Fruit fly (Drosophila melanogaster) whole organism, pupa: ENCODE results near the gene rempA.

Experiments used
- CG10348 ChIP-seq: fragments of 200-800 bp; sonication (Bioruptor generic); IDR thresholded peaks from 2 replicates; pipeline ENCODE4 v1.3.6; 2022; ENCODE audit warnings: missing biosample characterization, missing genetic modification characterization
- CG13204 ChIP-seq: fragments of 200-800 bp; sonication (Bioruptor generic); optimal IDR thresholded peaks from 2 replicates; lab custom pipeline; 2018; ENCODE audit warnings: missing biosample characterization, mild to moderate bottlenecking, missing genetic modification characterization, moderate library complexity
- gl ChIP-seq: fragments of 200-800 bp; sonication (Bioruptor generic); optimal IDR thresholded peaks from 2 replicates; lab custom pipeline; 2018; ENCODE audit warnings: missing biosample characterization, mild to moderate bottlenecking, missing genetic modification characterization

dm6 chr2L:526192-526923 lies 33.8 kb downstream of the rempA start:
- TF ChIP-seq CG13204 (GFP tag; lab: Kevin White, UChicago) (no peak), gl (no peak), CG10348 (GFP tag; lab: Robert Waterston, UW) (no peak)
